Worm (Caenorhabditis elegans) whole organism, midembryonic: ENCODE measurements around the gene F28C10.3.

Experiments
- cog-1 ChIP-seq: sonication (generic microtip); optimal IDR thresholded peaks from 2 replicates; lab custom pipeline; 2016; ENCODE audit warnings: missing genetic modification characterization, missing compliant biosample characterization
- med-1 ChIP-seq: sonication (generic microtip); optimal IDR thresholded peaks from 2 replicates; lab custom pipeline; 2017; ENCODE audit warnings: missing genetic modification characterization, mild to moderate bottlenecking, missing compliant biosample characterization, antibody characterized with exemption, missing genetic modification reagents; ENCODE audit not compliant: insufficient read depth
- tab-1 ChIP-seq: fragments of 200-800 bp; sonication (Bioruptor generic); IDR thresholded peaks from 2 replicates; pipeline ENCODE4 v1.3.6; 2022; ENCODE audit warnings: missing genetic modification characterization, missing compliant biosample characterization

DNA sequence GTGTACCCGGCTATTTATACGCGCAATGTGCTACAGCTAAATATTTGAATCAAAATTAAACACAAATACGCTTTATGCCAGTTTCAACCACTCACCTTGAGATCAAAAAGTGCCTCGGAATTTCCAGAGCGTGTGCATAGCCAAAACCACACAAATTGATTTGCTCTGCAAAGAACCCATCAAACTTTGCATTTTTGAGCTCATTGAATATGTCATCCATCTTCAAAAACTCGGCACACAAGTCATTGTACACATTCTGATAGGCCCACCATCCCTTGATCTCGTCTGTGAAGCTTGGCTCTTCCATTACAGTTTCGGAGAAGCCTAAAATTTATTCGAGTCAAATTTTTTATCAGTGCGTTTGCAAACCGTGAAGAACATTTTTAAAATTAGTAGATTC, 6.2 kb downstream of the F28C10.3 start:
- TF ChIP-seq tab-1 (GFP tag; lab: Robert Waterston, UW) (no peak), med-1 (no peak), cog-1 (tag; lab: Kevin White, UChicago) (no peak)
